Fruit fly (Drosophila melanogaster): ENCODE measurements around the gene Sytbeta.

The Sytbeta gene

DNA sequence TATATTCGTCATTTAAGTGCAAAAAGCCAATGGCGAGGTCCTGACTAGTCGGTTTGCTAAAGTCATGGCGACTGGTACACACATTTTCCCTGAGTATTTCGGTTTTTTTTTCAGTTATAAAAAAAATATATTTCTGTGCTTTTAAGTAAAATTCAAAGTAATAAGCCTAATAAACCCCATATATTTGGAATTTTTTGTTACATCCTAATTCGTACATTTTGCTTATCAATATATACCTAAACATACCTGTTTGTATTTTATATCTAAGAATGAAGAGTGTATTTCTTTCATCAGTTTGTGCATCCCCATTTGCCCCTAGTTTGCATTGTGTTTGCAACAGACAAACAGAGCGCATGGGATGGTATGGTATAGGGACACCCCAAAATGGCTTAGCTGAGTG is 29.2 kb downstream of the Sytbeta start (continued):
- TF ChIP-seq spab (GFP tag; optimal IDR thresholded peaks at IDR 0.05): no peak
- TF ChIP-seq Hr4 (GFP tag; optimal IDR thresholded peaks at IDR 0.05): peak; percentile 2
- peak; percentile 6 for TF ChIP-seq Smox (GFP tag; optimal IDR thresholded peaks at IDR 0.05)
- no peak for TF ChIP-seq Gug (GFP tag; IDR thresholded peaks at IDR 0.05)
- no peak for TF ChIP-seq CG7368 (GFP tag; optimal IDR thresholded peaks at IDR 0.05)
- no peak for TF ChIP-seq CG6854 (GFP tag; optimal IDR thresholded peaks at IDR 0.05)
- TF ChIP-seq esn (GFP tag; optimal IDR thresholded peaks at IDR 0.05): no peak
- no peak for TF ChIP-seq pdm3 (GFP tag; optimal IDR thresholded peaks at IDR 0.05)
- no peak for TF ChIP-seq Sox15 (GFP tag; optimal IDR thresholded peaks at IDR 0.05)
- no peak for TF ChIP-seq Blimp-1 (GFP tag; optimal IDR thresholded peaks at IDR 0.05)
- TF ChIP-seq Eip75B (GFP tag; optimal IDR thresholded peaks at IDR 0.05): no peak
- no peak for TF ChIP-seq Sox14 (GFP tag; optimal IDR thresholded peaks at IDR 0.05)
- TF ChIP-seq CG8632 (GFP tag; optimal IDR thresholded peaks at IDR 0.05): no peak
- TF ChIP-seq CG3919 (GFP tag; optimal IDR thresholded peaks at IDR 0.05): peak; percentile 16
- peak; percentile 2 for TF ChIP-seq CG31627 (GFP tag; optimal IDR thresholded peaks at IDR 0.05)

DNA sequence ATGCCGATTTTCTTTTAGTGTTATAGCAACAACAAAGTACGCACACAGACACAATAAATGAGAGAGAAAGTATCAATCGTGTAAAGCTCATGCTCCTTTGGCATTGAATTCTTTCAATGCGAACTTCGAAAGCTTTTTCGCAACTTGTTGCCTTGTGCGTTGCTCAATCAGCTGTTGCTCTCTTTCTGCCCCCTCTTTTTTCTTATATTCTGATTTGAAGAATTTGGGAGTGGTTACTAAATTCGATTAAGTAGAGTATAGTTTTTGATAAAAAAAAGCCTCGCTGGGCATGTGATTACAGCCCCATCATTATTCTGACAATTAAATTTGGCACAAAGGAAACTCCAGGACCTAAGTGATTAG is 30.1 kb downstream of the Sytbeta start:
- TF ChIP-seq fkh (GFP tag; optimal IDR thresholded peaks at IDR 0.05): no peak
- peak; percentile 26 for TF ChIP-seq Eip78C (GFP tag)

- TF ChIP-seq achi (GFP tag; optimal IDR thresholded peaks at IDR 0.05) (no peak), Sox15 (GFP tag; optimal IDR thresholded peaks at IDR 0.05) (no peak), CG6854 (GFP tag; optimal IDR thresholded peaks at IDR 0.05) (no peak), CG4318 (GFP tag; optimal IDR thresholded peaks at IDR 0.05) (no peak), Hr4 (GFP tag; optimal IDR thresholded peaks at IDR 0.05) (no peak), fd85E (GFP tag; optimal IDR thresholded peaks at IDR 0.05) (no peak), CG34406 (GFP tag; optimal IDR thresholded peaks at IDR 0.05) (no peak), eg (GFP tag; IDR thresholded peaks at IDR 0.05) (no peak), Eip78C (GFP tag) (peak; percentile 62), CG6276 (GFP tag; optimal IDR thresholded peaks at IDR 0.05) (no peak), CG11762 (GFP tag; optimal IDR thresholded peaks at IDR 0.05; ENCODE audit: insufficient read depth) (no peak), CG15336 (GFP tag; IDR thresholded peaks at IDR 0.05) (no peak), Blimp-1 (GFP tag; optimal IDR thresholded peaks at IDR 0.05) (no peak), fkh (GFP tag; optimal IDR thresholded peaks at IDR 0.05) (no peak), CG6163 (GFP tag; IDR thresholded peaks at IDR 0.05) (no peak), Sox102F (GFP tag; optimal IDR thresholded peaks at IDR 0.05) (no peak), CG8119 (GFP tag; IDR thresholded peaks at IDR 0.05) (no peak), Ets21C (GFP tag; optimal IDR thresholded peaks at IDR 0.05) (no peak), CG10631 (GFP tag; optimal IDR thresholded peaks at IDR 0.05) (peak; percentile 6), Lpt (GFP tag; optimal IDR thresholded peaks at IDR 0.05) (no peak), Eip93F (GFP tag; optimal IDR thresholded peaks at IDR 0.05) (no peak), topi (GFP tag; optimal IDR thresholded peaks at IDR 0.05) (no peak), Hr39 (GFP tag; optimal IDR thresholded peaks at IDR 0.05) (no peak), CG3919 (GFP tag; optimal IDR thresholded peaks at IDR 0.05) (no peak), dsx (GFP tag; optimal IDR thresholded peaks at IDR 0.05; ENCODE audit: poor library complexity, severe bottlenecking) (no peak), vri (GFP tag; optimal IDR thresholded peaks at IDR 0.05) (no peak), ss (GFP tag; optimal IDR thresholded peaks at IDR 0.05) (no peak), CG6808 (GFP tag; optimal IDR thresholded peaks at IDR 0.05) (no peak), Met (GFP tag; optimal IDR thresholded peaks at IDR 0.05) (no peak), CG32006 (GFP tag; optimal IDR thresholded peaks at IDR 0.05) (peak; percentile 12), Gug (GFP tag; IDR thresholded peaks at IDR 0.05) (no peak), CG7368 (GFP tag; optimal IDR thresholded peaks at IDR 0.05) (no peak), CG8632 (GFP tag; optimal IDR thresholded peaks at IDR 0.05) (no peak), pdm3 (GFP tag; optimal IDR thresholded peaks at IDR 0.05) (no peak), svp (GFP tag) (peak; percentile 23), lz (GFP tag; optimal IDR thresholded peaks at IDR 0.05) (no peak), OdsH (GFP tag; optimal IDR thresholded peaks at IDR 0.05) (peak; percentile 8), CG3032 (tag; optimal IDR thresholded peaks at IDR 0.05) (peak; percentile 25)
Observed at dm6 chr3L:15034061-15034713, 30.6 kb downstream of the Sytbeta start.
